Worm (Caenorhabditis elegans) whole organism, mixed stage, embryonic: ENCODE measurements around the gene F54B11.5.

ENCODE experiments used
- blmp-1 ChIP-seq: fragments of 150-350 bp; optimal IDR thresholded peaks from 2 replicates; lab custom pipeline; 2014; ENCODE audit warnings: missing biosample characterization, missing genetic modification characterization
- ces-1 ChIP-seq: fragments of 150-350 bp; optimal IDR thresholded peaks from 2 replicates; lab custom pipeline; 2014; ENCODE audit warnings: missing biosample characterization, missing genetic modification reagents, missing genetic modification characterization
- elt-1 ChIP-seq: sonication (generic microtip); optimal IDR thresholded peaks from 2 replicates; lab custom pipeline; 2017; ENCODE audit warnings: missing genetic modification characterization, mild to moderate bottlenecking, missing compliant biosample characterization, antibody characterized with exemption, moderate library complexity, borderline replicate concordance; ENCODE audit not compliant: insufficient read depth
- flh-1 ChIP-seq: fragments of 200-800 bp; sonication (Bioruptor generic); optimal IDR thresholded peaks from 2 replicates; lab custom pipeline; 2018; ENCODE audit warnings: mild to moderate bottlenecking, missing genetic modification characterization, moderate library complexity, missing compliant biosample characterization
- lsy-2 ChIP-seq: fragments of 150-350 bp; optimal IDR thresholded peaks from 2 replicates; lab custom pipeline; 2014; ENCODE audit warnings: missing biosample characterization, missing genetic modification characterization
- mab-5 ChIP-seq: fragments of 150-350 bp; optimal IDR thresholded peaks from 2 replicates; lab custom pipeline; 2014; ENCODE audit warnings: missing biosample characterization, missing genetic modification characterization
- nhr-28 ChIP-seq: fragments of 150-350 bp; optimal IDR thresholded peaks from 2 replicates; lab custom pipeline; 2014; ENCODE audit warnings: missing biosample characterization, missing genetic modification characterization
- unc-39 ChIP-seq: fragments of 150-350 bp; optimal IDR thresholded peaks from 2 replicates; lab custom pipeline; 2014; ENCODE audit warnings: missing biosample characterization, missing genetic modification characterization

- TF ChIP-seq blmp-1 (tag; lab: Kevin White, UChicago) (no peak), elt-1 (no peak), flh-1 (GFP tag; lab: Kevin White, UChicago) (no peak), mab-5 (no peak), lsy-2 (tag; lab: Kevin White, UChicago) (no peak), unc-39 (tag; lab: Kevin White, UChicago) (no peak), ces-1 (GFP tag; lab: Kevin White, UChicago) (no peak), nhr-28 (tag; lab: Kevin White, UChicago) (no peak)
Observed at ce11 chrX:13556066-13556465, 39.8 kb downstream of the F54B11.5 start, which contains the start of gene glb-20.
